Worm (Caenorhabditis elegans) whole organism, mixed stage, embryonic: ENCODE measurements around the gene D2062.1.
"Not testable (repeated sequence)": the region's sequence is repeated elsewhere in the genome, so short reads cannot be mapped to it uniquely, and the experiment has no call there.

ENCODE experiments used
- blmp-1 ChIP-seq: fragments of 150-350 bp; optimal IDR thresholded peaks from 2 replicates; lab custom pipeline; 2014; ENCODE audit warnings: missing biosample characterization, missing genetic modification characterization
- unc-39 ChIP-seq: fragments of 150-350 bp; optimal IDR thresholded peaks from 2 replicates; lab custom pipeline; 2014; ENCODE audit warnings: missing biosample characterization, missing genetic modification characterization

- TF ChIP-seq unc-39, blmp-1 (tag; lab: Kevin White, UChicago): not testable (repeated sequence)
Measured at ce11 chrII:2616634-2617033, 14.6 kb upstream of the D2062.1 start, which contains the start of gene msrp-5.
